Worm (Caenorhabditis elegans) whole organism, L3 larva: Measurements from ENCODE around the gene F52H2.5.

Experiments
- R02D3.7 ChIP-seq: fragments of 150-350 bp; optimal IDR thresholded peaks from 2 replicates; lab custom pipeline; 2014; ENCODE audit warnings: missing biosample characterization, missing genetic modification characterization
- ZK546.5 ChIP-seq: sonication (generic microtip); optimal IDR thresholded peaks from 2 replicates; lab custom pipeline; 2017; ENCODE audit warnings: missing biosample characterization, missing genetic modification characterization
- ama-1 ChIP-seq: fragments of 150-350 bp; optimal IDR thresholded peaks from 2 replicates; lab custom pipeline; 2018
- ceh-16 ChIP-seq: sonication (generic microtip); optimal IDR thresholded peaks from 2 replicates; lab custom pipeline; 2017; ENCODE audit warnings: missing biosample characterization, missing genetic modification characterization
- ceh-82 ChIP-seq: fragments of 150-350 bp; optimal IDR thresholded peaks from 2 replicates; lab custom pipeline; 2014; ENCODE audit warnings: missing biosample characterization, missing genetic modification characterization
- daf-12 ChIP-seq: fragments of 150-350 bp; optimal IDR thresholded peaks from 2 replicates; lab custom pipeline; 2014; ENCODE audit warnings: missing biosample characterization, missing genetic modification reagents, missing genetic modification characterization
- egl-5 ChIP-seq: fragments of 150-350 bp; optimal IDR thresholded peaks from 2 replicates; lab custom pipeline; 2017; ENCODE audit warnings: missing biosample characterization, missing genetic modification reagents, missing genetic modification characterization, inconsistent platforms
- elt-1 ChIP-seq: fragments of 150-350 bp; optimal IDR thresholded peaks from 2 replicates; lab custom pipeline; 2014; ENCODE audit warnings: missing biosample characterization, missing genetic modification characterization
- elt-2 ChIP-seq: sonication (generic microtip); optimal IDR thresholded peaks from 2 replicates; lab custom pipeline; 2016; ENCODE audit warnings: missing genetic modification reagents, mild to moderate bottlenecking, missing genetic modification characterization, missing compliant biosample characterization
- elt-3 ChIP-seq, 3 experiments: fragments of 150-350 bp in 1 of 3; sonication (generic microtip) in 2 of 3; optimal IDR thresholded peaks; 2 replicates in 2 of 3; 4 replicates in 1 of 3; lab custom pipeline; 2014 to 2017; ENCODE audit warnings: missing biosample characterization in 3 of 3, missing genetic modification characterization in 3 of 3
- eor-1 ChIP-seq, 2 experiments: fragments of 150-350 bp; optimal IDR thresholded peaks; 2 replicates each; lab custom pipeline; 2014 to 2018; ENCODE audit warnings: missing biosample characterization in 2 of 2, missing genetic modification characterization in 2 of 2
- jun-1 ChIP-seq: fragments of 150-350 bp; optimal IDR thresholded peaks from 2 replicates; lab custom pipeline; 2014; ENCODE audit warnings: missing biosample characterization, missing genetic modification reagents, missing genetic modification characterization
- lin-15B ChIP-seq: fragments of 150-350 bp; optimal IDR thresholded peaks from 2 replicates; lab custom pipeline; 2014; ENCODE audit warnings: missing biosample characterization, missing genetic modification characterization
- lsy-12 ChIP-seq: sonication (generic microtip); optimal IDR thresholded peaks from 2 replicates; lab custom pipeline; 2016; ENCODE audit warnings: mild to moderate bottlenecking, missing genetic modification characterization, missing compliant biosample characterization
- mdl-1 ChIP-seq: fragments of 150-350 bp; optimal IDR thresholded peaks from 2 replicates; lab custom pipeline; 2014; ENCODE audit warnings: missing biosample characterization, missing genetic modification characterization
- mml-1 ChIP-seq: fragments of 150-350 bp; sonication (generic microtip); optimal IDR thresholded peaks from 3 replicates; lab custom pipeline; 2014; ENCODE audit warnings: missing biosample characterization, missing genetic modification characterization
- nfya-1 ChIP-seq: sonication (generic microtip); optimal IDR thresholded peaks from 2 replicates; lab custom pipeline; 2017; ENCODE audit warnings: missing genetic modification characterization, mild to moderate bottlenecking, missing compliant biosample characterization, antibody characterized with exemption, moderate library complexity; ENCODE audit not compliant: insufficient read depth
- nhr-11 ChIP-seq: fragments of 150-350 bp; optimal IDR thresholded peaks from 2 replicates; lab custom pipeline; 2014; ENCODE audit warnings: missing biosample characterization, missing genetic modification characterization
- nhr-12 ChIP-seq: fragments of 150-350 bp; optimal IDR thresholded peaks from 2 replicates; lab custom pipeline; 2014; ENCODE audit warnings: missing biosample characterization, missing genetic modification characterization
- nhr-23 ChIP-seq: fragments of 150-350 bp; optimal IDR thresholded peaks from 2 replicates; lab custom pipeline; 2014; ENCODE audit warnings: missing biosample characterization, missing genetic modification reagents, missing genetic modification characterization
- nhr-237 ChIP-seq: fragments of 150-350 bp; optimal IDR thresholded peaks from 2 replicates; lab custom pipeline; 2014; ENCODE audit warnings: missing biosample characterization, missing genetic modification characterization
- nhr-25 ChIP-seq: sonication (generic microtip); optimal IDR thresholded peaks from 2 replicates; lab custom pipeline; 2017; ENCODE audit warnings: missing biosample characterization, missing genetic modification characterization
- nhr-43 ChIP-seq: sonication (generic microtip); optimal IDR thresholded peaks from 2 replicates; lab custom pipeline; 2016; ENCODE audit warnings: mild to moderate bottlenecking, missing genetic modification characterization, missing compliant biosample characterization; ENCODE audit not compliant: poor library complexity, severe bottlenecking
- nhr-76 ChIP-seq: fragments of 150-350 bp; sonication (generic microtip); optimal IDR thresholded peaks from 5 replicates; lab custom pipeline; 2014; ENCODE audit warnings: missing biosample characterization, missing genetic modification characterization
- pha-4 ChIP-seq: fragments of 150-350 bp; optimal IDR thresholded peaks from 2 replicates; lab custom pipeline; 2014; ENCODE audit warnings: missing biosample characterization, missing genetic modification reagents, missing genetic modification characterization
- sea-2 ChIP-seq: fragments of 150-350 bp; sonication (generic microtip); optimal IDR thresholded peaks from 4 replicates; lab custom pipeline; 2014; ENCODE audit warnings: missing biosample characterization, missing genetic modification reagents, missing genetic modification characterization
- snpc-4 ChIP-seq: fragments of 150-350 bp; optimal IDR thresholded peaks from 2 replicates; lab custom pipeline; 2014; ENCODE audit warnings: missing biosample characterization, missing genetic modification characterization
- tbx-2 ChIP-seq: sonication (generic microtip); optimal IDR thresholded peaks from 2 replicates; lab custom pipeline; 2016; ENCODE audit warnings: mild to moderate bottlenecking, missing genetic modification characterization, missing compliant biosample characterization
- unc-62 ChIP-seq: fragments of 150-350 bp; sonication (generic microtip); optimal IDR thresholded peaks from 4 replicates; lab custom pipeline; 2014; ENCODE audit warnings: missing biosample characterization, missing genetic modification reagents, missing genetic modification characterization
- zag-1 ChIP-seq: fragments of 150-350 bp; optimal IDR thresholded peaks from 2 replicates; lab custom pipeline; 2014; ENCODE audit warnings: missing biosample characterization, missing genetic modification characterization
- ztf-11 ChIP-seq: fragments of 150-350 bp; optimal IDR thresholded peaks from 2 replicates; lab custom pipeline; 2014; ENCODE audit warnings: missing biosample characterization, missing genetic modification characterization

The F52H2.5 gene

DNA sequence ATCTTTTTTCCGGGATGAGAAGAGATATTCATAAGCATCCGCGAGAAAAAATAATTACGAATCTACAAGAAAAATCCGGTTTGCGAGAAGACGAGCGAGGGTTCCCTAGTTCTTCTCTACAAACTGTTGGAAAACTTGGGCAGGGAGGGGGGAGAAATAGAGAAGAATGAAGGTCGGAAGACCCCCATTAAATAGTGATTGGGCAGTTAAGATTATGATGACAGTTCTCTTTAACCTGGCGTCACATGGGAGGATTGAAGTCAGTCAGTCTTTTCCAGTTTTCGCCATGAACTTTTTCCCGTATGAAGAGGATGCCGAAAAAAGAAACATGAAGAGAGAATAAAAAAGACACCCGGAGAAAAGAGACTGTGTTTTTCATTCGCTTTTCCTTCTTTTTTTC, 30.9 kb upstream of the F52H2.5 start:
- no peak for TF ChIP-seq sea-2
- no peak for TF ChIP-seq eor-1 (tag; optimal IDR thresholded peaks at IDR 0.05; lab: Kevin White, UChicago)
- peak; percentile 13 for TF ChIP-seq jun-1 (tag; lab: Kevin White, UChicago)
- TF ChIP-seq nhr-25 (tag; lab: Kevin White, UChicago) = peak; percentile 86
- TF ChIP-seq ama-1 = peak; percentile 67
- TF ChIP-seq nhr-11 (tag; lab: Kevin White, UChicago) = no peak
- TF ChIP-seq nhr-43 (tag; lab: Kevin White, UChicago) = peak; percentile 71
- TF ChIP-seq tbx-2 (tag; lab: Kevin White, UChicago) = peak; percentile 15
- peak; percentile 76 for TF ChIP-seq egl-5 (tag; lab: Kevin White, UChicago)
- TF ChIP-seq lsy-12 (tag; lab: Kevin White, UChicago) = peak; percentile 15
- TF ChIP-seq ZK546.5 (tag; lab: Kevin White, UChicago) = no peak
- peak in 1 of 3 experiments; percentile 25 for TF ChIP-seq elt-3 (tag; optimal IDR thresholded peaks at IDR 0.05; lab: Kevin White, UChicago)
- TF ChIP-seq daf-12 (tag; lab: Kevin White, UChicago) = no peak
- no peak for TF ChIP-seq mml-1 (tag; lab: Kevin White, UChicago)
- TF ChIP-seq elt-1 = no peak
- TF ChIP-seq nfya-1 (tag; lab: Kevin White, UChicago) = peak; percentile 23
- TF ChIP-seq mdl-1 = peak; percentile 1
- TF ChIP-seq snpc-4 (tag; lab: Kevin White, UChicago) = no peak
- TF ChIP-seq R02D3.7 (tag; lab: Kevin White, UChicago) = no peak
- peak; percentile 89 for TF ChIP-seq nhr-23 (tag; lab: Kevin White, UChicago)

DNA sequence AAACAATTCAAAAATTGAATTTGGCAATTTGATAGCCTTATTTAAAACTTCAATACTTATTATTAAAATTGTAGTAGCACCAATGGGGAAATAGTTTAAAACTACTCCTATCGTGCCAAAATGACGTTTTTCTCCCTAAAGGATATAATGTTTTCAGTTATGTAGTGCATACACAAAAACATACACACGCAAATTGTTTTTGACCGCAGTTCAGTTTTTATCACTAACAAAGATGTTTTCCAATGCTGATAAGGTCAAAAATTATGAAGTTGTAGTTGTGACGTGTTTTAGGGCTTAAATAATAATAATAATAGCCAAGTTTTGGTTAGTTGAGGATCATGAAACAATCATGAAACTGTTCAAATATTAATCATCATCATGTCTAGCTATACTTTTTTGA, 30.1 kb upstream of the F52H2.5 start:
- TF ChIP-seq nfya-1 (tag; lab: Kevin White, UChicago) (no peak), elt-2 (peak; percentile 18)

DNA sequence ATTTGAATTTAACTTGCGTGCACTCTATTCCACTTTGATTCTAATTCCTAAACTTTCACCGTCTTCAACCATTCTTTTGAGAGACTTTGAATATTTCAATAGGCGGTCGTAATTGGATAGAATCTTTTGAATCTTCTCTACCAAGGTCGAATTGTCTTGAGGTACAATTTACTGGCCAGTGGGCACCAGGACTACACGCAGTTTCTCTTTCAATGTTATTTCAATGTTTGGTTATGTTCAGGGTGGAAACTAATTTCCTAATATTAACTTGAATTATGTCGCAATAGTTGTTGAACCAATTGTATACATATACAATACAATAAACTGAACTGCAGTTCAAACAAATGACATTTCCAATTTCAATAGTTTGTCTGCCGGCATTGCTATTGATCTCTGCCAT, 28.1 kb upstream of the F52H2.5 start:
- TF ChIP-seq ztf-11 (tag; lab: Kevin White, UChicago) (no peak), unc-62 (GFP tag; lab: Kevin White, UChicago) (no peak), nhr-25 (tag; lab: Kevin White, UChicago) (peak; percentile 66)

DNA sequence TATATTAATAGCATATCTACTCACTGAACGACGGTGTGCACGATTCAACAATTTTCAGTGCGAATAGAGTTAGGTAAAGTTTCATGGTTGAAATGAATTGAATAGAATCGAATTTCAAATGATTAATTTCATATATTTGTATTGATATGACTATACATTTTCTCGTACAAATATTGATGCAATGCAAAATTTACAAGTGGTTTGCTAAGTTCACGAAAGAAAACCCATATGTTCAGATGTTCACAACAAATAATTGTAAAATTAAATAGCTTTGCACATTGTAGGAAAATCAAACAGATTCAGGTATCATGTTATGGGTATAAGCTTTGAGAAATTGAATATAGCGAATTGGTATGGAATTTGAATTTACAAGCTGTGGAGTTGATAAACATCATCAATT, 25.8 kb upstream of the F52H2.5 start, which contains the start of gene H01M10.2:
H01M10.2 (minus strand) TSS at position 101 of the 400 bp plus-strand sequence.
- TF ChIP-seq tbx-2 (tag; lab: Kevin White, UChicago) (no peak), zag-1 (no peak), nhr-76 (tag; lab: Kevin White, UChicago) (no peak), jun-1 (tag; lab: Kevin White, UChicago) (no peak), sea-2 (no peak), nhr-237 (tag; lab: Kevin White, UChicago) (no peak), ceh-16 (tag; lab: Kevin White, UChicago) (no peak), unc-62 (GFP tag; lab: Kevin White, UChicago) (no peak), nhr-12 (tag; lab: Kevin White, UChicago) (no peak), lin-15B (tag; lab: Kevin White, UChicago) (no peak), ceh-82 (tag; lab: Kevin White, UChicago) (no peak), ztf-11 (tag; lab: Kevin White, UChicago) (no peak), mdl-1 (no peak)

DNA sequence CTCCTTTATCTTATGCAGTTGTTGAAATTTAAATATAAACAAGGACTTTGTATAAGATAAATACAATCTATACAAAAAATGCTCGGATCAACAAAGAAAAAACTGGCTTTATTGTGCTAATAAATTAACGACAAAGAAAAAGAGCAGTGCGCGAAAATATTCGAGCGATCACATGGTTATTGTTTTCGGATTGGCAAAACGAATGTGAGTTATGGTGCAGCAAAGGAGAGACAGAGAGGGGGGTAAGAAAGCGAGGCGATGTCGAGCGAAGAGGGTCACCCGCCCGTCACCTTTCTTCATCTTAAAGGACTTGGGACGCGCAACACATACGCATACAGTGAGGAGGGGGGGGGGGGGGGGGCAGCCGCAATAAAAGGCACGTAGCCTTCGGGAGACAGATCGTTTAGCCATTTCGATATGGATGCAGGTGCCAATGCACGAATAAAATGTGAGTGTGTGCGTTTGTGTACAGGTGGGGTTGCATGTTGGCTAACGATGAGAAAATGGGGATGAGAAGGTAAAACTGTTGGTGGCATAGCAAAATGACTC, 23.3 kb upstream of the F52H2.5 start:
- TF ChIP-seq pha-4 (tag; lab: Kevin White, UChicago) (peak; percentile 16), snpc-4 (tag; lab: Kevin White, UChicago) (no peak), nhr-25 (tag; lab: Kevin White, UChicago) (no peak), tbx-2 (tag; lab: Kevin White, UChicago) (no peak), ceh-16 (tag; lab: Kevin White, UChicago) (no peak)
